Fruit fly (Drosophila melanogaster) whole organism, adult: ENCODE results near the gene PolI.

Source experiments
- CG12768 ChIP-seq: fragments of 200-800 bp; sonication (Bioruptor generic); optimal IDR thresholded peaks from 2 replicates; lab custom pipeline; 2017; ENCODE audit warnings: missing biosample characterization, missing genetic modification characterization, mild to moderate bottlenecking, moderate library complexity, missing genetic modification reagents
- CG14711 ChIP-seq: fragments of 200-800 bp; sonication (Bioruptor generic); optimal IDR thresholded peaks from 2 replicates; lab custom pipeline; 2018; ENCODE audit warnings: missing biosample characterization, mild to moderate bottlenecking, missing genetic modification characterization, moderate library complexity
- CG33017 ChIP-seq: fragments of 200-800 bp; sonication (Bioruptor generic); optimal IDR thresholded peaks from 2 replicates; lab custom pipeline; 2018; ENCODE audit warnings: missing biosample characterization, mild to moderate bottlenecking, missing genetic modification characterization, moderate library complexity
- Mnt ChIP-seq: fragments of 200-800 bp; sonication (Bioruptor generic); optimal IDR thresholded peaks from 2 replicates; lab custom pipeline; 2016; ENCODE audit warnings: missing biosample characterization, mild to moderate bottlenecking, missing genetic modification characterization
- cic ChIP-seq: fragments of 200-800 bp; sonication (Bioruptor generic); optimal IDR thresholded peaks from 2 replicates; lab custom pipeline; 2017; ENCODE audit warnings: missing biosample characterization, mild to moderate bottlenecking, missing genetic modification characterization, moderate library complexity
- cnc ChIP-seq, 2 experiments: fragments of >200 bp; optimal IDR thresholded peaks; 2 replicates each; lab custom pipeline; 2017

DNA sequence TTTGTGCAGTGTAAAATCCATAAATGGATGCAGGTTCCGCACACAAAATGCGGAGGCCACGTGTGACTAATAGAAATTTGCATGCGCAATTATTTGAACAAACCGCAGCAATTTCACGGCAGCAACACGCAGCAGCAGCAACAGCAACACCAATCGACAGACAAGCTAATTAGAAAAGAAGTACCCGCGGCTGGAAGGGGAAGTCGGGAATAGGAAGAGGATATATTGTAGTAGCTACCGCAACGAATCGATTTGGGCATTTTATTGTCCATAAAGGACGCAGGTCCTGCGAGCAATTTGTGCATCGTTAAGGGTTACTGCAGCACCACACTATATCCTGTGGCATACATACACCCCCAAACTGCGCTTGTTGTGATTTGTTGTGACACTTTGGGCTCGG is 40.2 kb upstream of the PolI start:
- TF ChIP-seq CG33017 (tag; lab: Kevin White, UChicago) = no peak
- no peak for TF ChIP-seq Mnt
- no peak for TF ChIP-seq CG12768 (GFP tag; lab: Kevin White, UChicago)
- TF ChIP-seq cic = no peak
- no peak for TF ChIP-seq CG14711 (tag; lab: Kevin White, UChicago)
- TF ChIP-seq cnc (optimal IDR thresholded peaks at IDR 0.05; lab: Kevin White, UChicago) = no peak
